Worm (Caenorhabditis elegans) whole organism, late embryonic: ENCODE data around the gene pnk-4.

ENCODE experiments used
- T23F11.4 ChIP-seq: fragments of 200-800 bp; sonication (Bioruptor generic); optimal IDR thresholded peaks from 2 replicates; lab custom pipeline; 2018; ENCODE audit warnings: mild to moderate bottlenecking, missing genetic modification characterization, missing compliant biosample characterization
- ceh-48 ChIP-seq: sonication (generic microtip); optimal IDR thresholded peaks from 2 replicates; lab custom pipeline; 2016; ENCODE audit warnings: missing genetic modification characterization, inconsistent platforms, missing compliant biosample characterization
- lin-11 ChIP-seq: fragments of 200-800 bp; sonication (Bioruptor generic); optimal IDR thresholded peaks from 2 replicates; lab custom pipeline; 2018; ENCODE audit warnings: mild to moderate bottlenecking, missing genetic modification characterization, missing compliant biosample characterization
- unc-55 ChIP-seq: sonication (generic microtip); optimal IDR thresholded peaks from 2 replicates; lab custom pipeline; 2017; ENCODE audit warnings: missing biosample characterization, missing genetic modification reagents, missing genetic modification characterization

ce11 chrX:5119686-5120085 is 32.0 kb downstream of the pnk-4 start:
- TF ChIP-seq T23F11.4 (no peak), lin-11 (tag; lab: Kevin White, UChicago) (no peak), unc-55 (GFP tag; lab: Kevin White, UChicago) (no peak), ceh-48 (tag; lab: Kevin White, UChicago) (no peak)
